Fruit fly (Drosophila melanogaster): ENCODE results near the gene Fam92.

Fam92 gene

DNA sequence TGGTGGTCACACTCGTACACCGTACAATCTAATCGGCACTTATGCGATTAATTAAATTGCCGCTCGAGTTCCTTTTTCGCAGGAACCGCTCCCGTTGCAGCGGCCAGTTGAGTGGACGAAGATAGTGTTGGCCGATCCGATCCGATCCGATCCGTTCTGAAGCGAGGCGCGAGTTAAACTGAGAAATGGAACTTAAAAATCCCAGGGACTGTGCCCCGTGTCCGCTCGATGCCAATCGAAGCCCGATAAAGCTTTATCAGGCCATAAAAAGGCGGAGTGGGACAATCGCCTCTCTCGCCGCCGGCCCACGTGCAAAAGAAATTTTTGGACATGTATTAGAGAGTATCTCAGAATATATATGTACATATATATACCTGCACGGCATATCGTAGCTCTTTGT, 21.0 kb downstream of the Fam92 start, which contains the start of gene Oatp33Ea:
Gene Oatp33Ea, minus strand, starts transcription at position 182 of the 400 bp plus-strand sequence.
- no peak for TF ChIP-seq OdsH (GFP tag; optimal IDR thresholded peaks at IDR 0.05)
- no peak for TF ChIP-seq Hr39 (GFP tag; optimal IDR thresholded peaks at IDR 0.05)
- TF ChIP-seq CG32006 (GFP tag; optimal IDR thresholded peaks at IDR 0.05): no peak
- no peak for TF ChIP-seq Hr38 (GFP tag; optimal IDR thresholded peaks at IDR 0.05)
- TF ChIP-seq vri (GFP tag; optimal IDR thresholded peaks at IDR 0.05): peak; percentile 18
- TF ChIP-seq Sox14 (GFP tag; optimal IDR thresholded peaks at IDR 0.05): peak; percentile 2

DNA sequence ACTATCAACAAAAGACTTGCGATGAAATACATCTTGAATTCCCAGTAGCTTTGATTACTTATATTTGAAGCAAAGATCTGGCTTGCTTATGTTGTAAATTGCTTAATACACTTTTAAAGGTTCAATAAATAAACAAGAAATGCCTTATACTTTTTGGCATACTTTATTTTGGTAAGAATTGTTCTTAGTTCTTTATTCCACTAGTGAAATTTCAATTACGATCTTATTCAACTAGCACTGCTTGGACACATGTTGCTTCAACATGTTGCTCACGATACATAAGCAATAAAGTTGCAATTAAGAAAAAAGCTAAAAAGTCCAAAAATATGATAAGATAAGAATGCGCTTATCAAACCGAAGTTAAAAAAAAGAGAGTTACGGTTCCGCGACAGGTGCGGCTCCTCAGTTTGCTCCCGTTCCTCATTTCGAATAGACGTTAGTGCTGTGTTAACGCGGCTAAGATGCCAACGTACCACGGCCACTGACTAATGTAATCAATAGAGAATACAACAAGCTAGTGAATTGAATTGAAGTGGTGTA, 23.4 kb downstream of the Fam92 start, which contains the start of the genes CG5421 and Oatp33Eb:
Gene CG5421, minus strand, starts transcription at position 51 of the 540 bp plus-strand sequence.
Gene Oatp33Eb, plus strand, starts transcription at position 403 of the 540 bp plus-strand sequence.
- TF ChIP-seq fd85E (GFP tag; optimal IDR thresholded peaks at IDR 0.05) (no peak), Eip93F (GFP tag; optimal IDR thresholded peaks at IDR 0.05) (peak; percentile 9), vri (GFP tag; optimal IDR thresholded peaks at IDR 0.05) (peak; percentile 60), eg (GFP tag; IDR thresholded peaks at IDR 0.05) (peak; percentile 19; the same call in 1 of the 3 replicates), CG7368 (GFP tag; optimal IDR thresholded peaks at IDR 0.05) (no peak)

DNA sequence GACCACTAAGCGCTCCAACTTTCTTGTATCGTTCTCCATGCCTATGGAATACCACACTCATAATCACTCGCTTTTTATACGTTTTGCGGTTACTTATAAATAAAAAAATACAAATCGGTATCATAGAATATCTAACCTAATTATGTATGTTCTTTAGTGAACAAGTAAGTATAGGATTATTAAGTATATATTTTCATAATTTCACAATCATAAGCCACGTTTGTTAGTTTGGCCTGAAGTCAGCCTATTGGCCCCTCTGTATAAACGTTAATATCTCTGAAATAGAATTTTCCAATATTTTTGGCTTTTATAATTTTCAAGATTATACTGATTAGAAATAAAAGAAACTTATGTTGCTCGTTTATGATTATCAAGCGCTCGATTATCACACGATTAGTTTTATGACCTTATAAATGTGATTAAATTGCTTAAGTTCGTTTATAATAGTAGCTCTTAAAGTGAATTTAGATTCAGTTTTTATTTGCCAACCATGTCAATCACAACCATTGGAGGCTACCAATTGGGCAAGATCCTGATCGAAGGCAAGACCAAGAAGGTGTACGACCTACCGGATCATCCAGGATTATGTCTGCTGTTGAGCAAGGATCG, 28.6 kb downstream of the Fam92 start, which contains the start of gene CG5418:
Gene CG5418, minus strand, starts transcription at position 51 of the 609 bp plus-strand sequence.
- TF ChIP-seq CG3032 (tag; optimal IDR thresholded peaks at IDR 0.05): no peak
- TF ChIP-seq esn (GFP tag; optimal IDR thresholded peaks at IDR 0.05): no peak
- TF ChIP-seq CG11762 (GFP tag; optimal IDR thresholded peaks at IDR 0.05; ENCODE audit: insufficient read depth): no peak
- TF ChIP-seq CG4318 (GFP tag; optimal IDR thresholded peaks at IDR 0.05): no peak
- no peak for TF ChIP-seq Blimp-1 (GFP tag; optimal IDR thresholded peaks at IDR 0.05)
- no peak for TF ChIP-seq fd59A (GFP tag; optimal IDR thresholded peaks at IDR 0.05)
- no peak for TF ChIP-seq CG7368 (GFP tag; optimal IDR thresholded peaks at IDR 0.05)

DNA sequence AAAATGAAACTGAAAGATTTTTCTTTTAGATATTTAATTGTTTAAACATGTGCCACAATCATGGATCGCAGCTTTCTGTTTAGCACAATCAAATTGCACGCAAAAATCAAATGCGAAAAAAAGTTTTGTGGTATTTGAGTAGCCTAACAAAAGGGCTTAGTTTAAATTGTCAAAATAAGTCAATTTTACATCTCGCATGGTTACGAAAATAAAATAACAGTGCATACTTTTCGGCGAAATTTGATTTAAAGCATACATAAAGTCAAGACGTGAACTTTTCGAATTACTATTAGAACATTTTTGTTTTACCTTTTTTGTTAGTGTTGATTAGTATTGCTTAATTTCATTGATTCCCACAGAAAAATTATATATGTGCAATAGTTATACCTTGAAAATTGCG, 30.3 kb downstream of the Fam92 start:
- no peak for TF ChIP-seq CG11902 (GFP tag; optimal IDR thresholded peaks at IDR 0.05)
- no peak for TF ChIP-seq Hr38 (GFP tag; optimal IDR thresholded peaks at IDR 0.05)
- TF ChIP-seq Blimp-1 (GFP tag; optimal IDR thresholded peaks at IDR 0.05): no peak
- TF ChIP-seq CG6808 (GFP tag; optimal IDR thresholded peaks at IDR 0.05): no peak
- TF ChIP-seq svp (GFP tag): peak; percentile 0
- no peak for TF ChIP-seq Hr4 (GFP tag; optimal IDR thresholded peaks at IDR 0.05)

DNA sequence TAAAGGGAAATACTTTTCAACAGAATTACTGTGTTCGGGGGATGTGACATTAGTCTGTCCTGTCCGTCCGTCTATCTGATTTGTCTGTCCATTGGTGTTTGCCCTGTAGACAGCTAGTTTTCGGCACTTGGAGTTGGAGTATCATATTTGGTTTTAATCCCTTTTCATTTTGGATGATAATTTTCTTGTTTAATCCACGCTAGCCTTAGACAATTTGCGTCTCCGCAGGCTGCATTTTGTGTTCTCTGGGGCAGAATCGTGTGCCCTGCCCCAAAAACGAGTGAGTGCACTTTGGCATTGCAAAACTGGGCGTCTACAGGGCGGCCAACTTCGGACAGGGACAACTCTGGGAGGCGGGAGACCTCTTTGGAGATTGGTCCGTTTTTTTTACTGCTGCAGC, 31.0 kb downstream of the Fam92 start:
- TF ChIP-seq CG9139 (GFP tag; optimal IDR thresholded peaks at IDR 0.05) (no peak), CG8319 (GFP tag; optimal IDR thresholded peaks at IDR 0.05) (no peak), achi (GFP tag; optimal IDR thresholded peaks at IDR 0.05) (no peak), salr (GFP tag; optimal IDR thresholded peaks at IDR 0.05) (no peak), Lpt (GFP tag; optimal IDR thresholded peaks at IDR 0.05) (no peak), acj6 (GFP tag; optimal IDR thresholded peaks at IDR 0.05) (no peak), CG10631 (GFP tag; optimal IDR thresholded peaks at IDR 0.05) (no peak), fkh (GFP tag; optimal IDR thresholded peaks at IDR 0.05) (no peak), CG6792 (GFP tag; optimal IDR thresholded peaks at IDR 0.05) (no peak), CG7368 (GFP tag; optimal IDR thresholded peaks at IDR 0.05) (no peak), OdsH (GFP tag; optimal IDR thresholded peaks at IDR 0.05) (no peak), CG1621 (tag; optimal IDR thresholded peaks at IDR 0.05) (no peak), fd59A (GFP tag; optimal IDR thresholded peaks at IDR 0.05) (no peak), CG16779 (tag; optimal IDR thresholded peaks at IDR 0.05) (no peak), dsx (GFP tag; optimal IDR thresholded peaks at IDR 0.05; ENCODE audit: poor library complexity, severe bottlenecking) (no peak), CG34406 (GFP tag; optimal IDR thresholded peaks at IDR 0.05) (no peak), Gug (GFP tag; IDR thresholded peaks at IDR 0.05) (no peak)
